Worm (Caenorhabditis elegans) whole organism, late embryonic: ENCODE measurements around the gene acr-15.

Experiments used
- C38D4.7 ChIP-seq: fragments of 200-800 bp; sonication (Bioruptor generic); optimal IDR thresholded peaks from 2 replicates; lab custom pipeline; 2018; ENCODE audit warnings: mild to moderate bottlenecking, missing genetic modification characterization, moderate library complexity, missing compliant biosample characterization
- F13H6.1 ChIP-seq: sonication (generic microtip); optimal IDR thresholded peaks from 2 replicates; lab custom pipeline; 2016; ENCODE audit warnings: missing genetic modification characterization, missing compliant biosample characterization
- K09A11.1 ChIP-seq: sonication (generic microtip); optimal IDR thresholded peaks from 2 replicates; lab custom pipeline; 2017; ENCODE audit warnings: antibody characterized with exemption, mild to moderate bottlenecking, missing genetic modification characterization, missing compliant biosample characterization; ENCODE audit not compliant: insufficient read depth
- Y22D7AL.16 ChIP-seq: sonication (generic microtip); optimal IDR thresholded peaks from 2 replicates; lab custom pipeline; 2016; ENCODE audit warnings: missing genetic modification characterization, missing compliant biosample characterization
- ahr-1 ChIP-seq: sonication (generic microtip); optimal IDR thresholded peaks from 2 replicates; lab custom pipeline; 2016; ENCODE audit warnings: missing genetic modification characterization, missing compliant biosample characterization
- ceh-18 ChIP-seq: sonication (generic microtip); optimal IDR thresholded peaks from 2 replicates; lab custom pipeline; 2016; ENCODE audit warnings: missing genetic modification characterization, missing compliant biosample characterization
- ceh-19 ChIP-seq: fragments of 200-800 bp; sonication (Bioruptor generic); optimal IDR thresholded peaks from 2 replicates; lab custom pipeline; 2018; ENCODE audit warnings: mild to moderate bottlenecking, missing genetic modification characterization, missing compliant biosample characterization
- ceh-2 ChIP-seq: sonication (generic microtip); optimal IDR thresholded peaks from 2 replicates; lab custom pipeline; 2016; ENCODE audit warnings: missing genotype, missing genetic modification characterization, missing compliant biosample characterization
- ceh-22 ChIP-seq: sonication (generic microtip); optimal IDR thresholded peaks from 2 replicates; lab custom pipeline; 2017; ENCODE audit warnings: missing biosample characterization, missing genetic modification characterization
- ceh-24 ChIP-seq: sonication (generic microtip); optimal IDR thresholded peaks from 2 replicates; lab custom pipeline; 2016; ENCODE audit warnings: mild to moderate bottlenecking, missing genetic modification characterization, missing compliant biosample characterization
- ceh-31 ChIP-seq: sonication (generic microtip); optimal IDR thresholded peaks from 2 replicates; lab custom pipeline; 2016; ENCODE audit warnings: missing genetic modification characterization, missing compliant biosample characterization
- ceh-45 ChIP-seq: fragments of 200-800 bp; sonication (Bioruptor generic); IDR thresholded peaks from 2 replicates; pipeline ENCODE4 v1.3.6; 2022; ENCODE audit warnings: missing genetic modification reagents, missing genetic modification characterization, missing compliant biosample characterization
- ceh-48 ChIP-seq: sonication (generic microtip); optimal IDR thresholded peaks from 2 replicates; lab custom pipeline; 2016; ENCODE audit warnings: missing genetic modification characterization, inconsistent platforms, missing compliant biosample characterization
- ceh-6 ChIP-seq: fragments of 200-800 bp; sonication (Bioruptor generic); optimal IDR thresholded peaks from 2 replicates; lab custom pipeline; 2018; ENCODE audit warnings: mild to moderate bottlenecking, missing genetic modification characterization, missing compliant biosample characterization
- ceh-9 ChIP-seq: sonication (generic microtip); optimal IDR thresholded peaks from 2 replicates; lab custom pipeline; 2016; ENCODE audit warnings: mild to moderate bottlenecking, missing genetic modification characterization, inconsistent platforms, missing compliant biosample characterization
- che-1 ChIP-seq: sonication (generic microtip); optimal IDR thresholded peaks from 2 replicates; lab custom pipeline; 2016; ENCODE audit warnings: mild to moderate bottlenecking, missing genetic modification characterization, missing compliant biosample characterization
- elt-4 ChIP-seq: sonication (generic microtip); optimal IDR thresholded peaks from 2 replicates; lab custom pipeline; 2016; ENCODE audit warnings: missing genetic modification characterization, missing compliant biosample characterization
- fkh-6 ChIP-seq: sonication (generic microtip); optimal IDR thresholded peaks from 2 replicates; lab custom pipeline; 2016; ENCODE audit warnings: missing genetic modification characterization, missing compliant biosample characterization
- hlh-30 ChIP-seq: sonication (generic microtip); optimal IDR thresholded peaks from 2 replicates; lab custom pipeline; 2017; ENCODE audit warnings: antibody characterized with exemption, missing genetic modification characterization, missing compliant biosample characterization; ENCODE audit not compliant: insufficient read depth
- lim-6 ChIP-seq: sonication (generic microtip); optimal IDR thresholded peaks from 2 replicates; lab custom pipeline; 2016; ENCODE audit warnings: missing genetic modification characterization, missing compliant biosample characterization
- lin-11 ChIP-seq: fragments of 200-800 bp; sonication (Bioruptor generic); optimal IDR thresholded peaks from 2 replicates; lab custom pipeline; 2018; ENCODE audit warnings: mild to moderate bottlenecking, missing genetic modification characterization, missing compliant biosample characterization
- madf-2 ChIP-seq: sonication (generic microtip); optimal IDR thresholded peaks from 2 replicates; lab custom pipeline; 2017; ENCODE audit warnings: missing genetic modification characterization, missing compliant biosample characterization
- mec-3 ChIP-seq: sonication (generic microtip); optimal IDR thresholded peaks from 2 replicates; lab custom pipeline; 2016; ENCODE audit warnings: borderline replicate concordance, missing genetic modification characterization, missing compliant biosample characterization
- nhr-232 ChIP-seq: sonication (generic microtip); optimal IDR thresholded peaks from 2 replicates; lab custom pipeline; 2016; ENCODE audit warnings: missing genetic modification characterization, missing compliant biosample characterization
- npax-4 ChIP-seq: sonication (generic microtip); optimal IDR thresholded peaks from 2 replicates; lab custom pipeline; 2016; ENCODE audit warnings: missing genetic modification characterization, missing compliant biosample characterization
- odd-2 ChIP-seq: sonication (generic microtip); optimal IDR thresholded peaks from 2 replicates; lab custom pipeline; 2017; ENCODE audit warnings: antibody characterized with exemption, mild to moderate bottlenecking, missing genetic modification characterization, missing compliant biosample characterization
- pag-3 ChIP-seq: sonication (generic microtip); optimal IDR thresholded peaks from 2 replicates; lab custom pipeline; 2016; ENCODE audit warnings: missing compliant biosample characterization, missing genetic modification characterization, borderline replicate concordance
- pat-9 ChIP-seq: fragments of 200-800 bp; sonication (Bioruptor generic); optimal IDR thresholded peaks from 2 replicates; lab custom pipeline; 2018; ENCODE audit warnings: mild to moderate bottlenecking, missing genetic modification characterization, moderate library complexity, missing compliant biosample characterization
- pha-2 ChIP-seq: sonication (generic microtip); optimal IDR thresholded peaks from 2 replicates; lab custom pipeline; 2017; ENCODE audit warnings: mild to moderate bottlenecking, missing genetic modification characterization, missing compliant biosample characterization
- pqm-1 ChIP-seq: sonication (generic microtip); optimal IDR thresholded peaks from 2 replicates; lab custom pipeline; 2016; ENCODE audit warnings: missing genetic modification characterization, missing compliant biosample characterization
- rnt-1 ChIP-seq: sonication (generic microtip); optimal IDR thresholded peaks from 2 replicates; lab custom pipeline; 2016; ENCODE audit warnings: missing genetic modification characterization, missing compliant biosample characterization
- syd-9 ChIP-seq: sonication (generic microtip); optimal IDR thresholded peaks from 2 replicates; lab custom pipeline; 2016; ENCODE audit warnings: mild to moderate bottlenecking, missing genetic modification characterization, moderate library complexity, missing compliant biosample characterization
- tbx-2 ChIP-seq: sonication (generic microtip); optimal IDR thresholded peaks from 2 replicates; lab custom pipeline; 2016; ENCODE audit warnings: missing genetic modification characterization, missing compliant biosample characterization
- unc-55 ChIP-seq: sonication (generic microtip); optimal IDR thresholded peaks from 2 replicates; lab custom pipeline; 2017; ENCODE audit warnings: missing biosample characterization, missing genetic modification reagents, missing genetic modification characterization
- zip-5 ChIP-seq: sonication (generic microtip); optimal IDR thresholded peaks from 2 replicates; lab custom pipeline; 2016; ENCODE audit warnings: missing genetic modification characterization, missing compliant biosample characterization
- ztf-16 ChIP-seq: sonication (generic microtip); optimal IDR thresholded peaks from 2 replicates; lab custom pipeline; 2017; ENCODE audit warnings: missing genetic modification characterization, missing compliant biosample characterization

acr-15 gene

ce11 chrV:8552460-8552859 lies at the start of gene acr-15:
Gene acr-15 (plus strand): TSS chrV:8552695.
- TF ChIP-seq C38D4.7 (GFP tag; lab: Kevin White, UChicago) (no peak), syd-9 (tag; lab: Kevin White, UChicago) (no peak), ceh-2 (tag; lab: Kevin White, UChicago) (no peak), npax-4 (tag; lab: Kevin White, UChicago) (no peak), ceh-24 (tag; lab: Kevin White, UChicago) (no peak), Y22D7AL.16 (tag; lab: Kevin White, UChicago) (no peak), ceh-45 (no peak), lin-11 (tag; lab: Kevin White, UChicago) (no peak), pha-2 (tag; lab: Kevin White, UChicago) (no peak), pat-9 (tag; lab: Kevin White, UChicago) (no peak), K09A11.1 (tag; lab: Kevin White, UChicago) (no peak), ceh-18 (tag; lab: Kevin White, UChicago) (no peak), rnt-1 (tag; lab: Kevin White, UChicago) (no peak), ztf-16 (tag; lab: Kevin White, UChicago) (no peak), odd-2 (tag; lab: Kevin White, UChicago) (no peak), fkh-6 (tag; lab: Kevin White, UChicago) (no peak), ceh-22 (tag; lab: Kevin White, UChicago) (no peak), F13H6.1 (no peak), madf-2 (tag; lab: Kevin White, UChicago) (no peak), unc-55 (no peak)

DNA sequence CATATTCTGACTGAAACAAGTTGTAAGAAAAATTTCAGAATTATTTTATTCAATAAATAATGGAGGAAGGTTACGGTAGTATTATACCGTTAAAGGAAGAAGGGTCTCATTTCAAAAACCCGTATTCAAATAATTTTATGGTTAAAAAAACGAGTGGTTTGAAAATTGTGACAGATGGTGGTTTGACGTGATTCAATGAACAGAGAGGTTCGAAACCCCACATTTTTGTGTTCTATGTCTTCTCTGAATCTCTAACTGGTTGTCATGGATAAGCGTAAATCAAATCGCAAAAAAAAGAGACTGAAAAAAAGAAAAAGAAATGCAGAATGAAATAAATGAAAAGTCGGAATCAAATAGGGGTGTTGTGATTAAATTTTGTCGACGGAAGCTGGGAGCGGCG lies 45.2 kb upstream of the acr-15 start, which contains the start of gene ZK994.6:
Gene ZK994.6, minus strand, starts transcription at position 101 of the 400 bp plus-strand sequence.
- TF ChIP-seq ceh-48 (tag; lab: Kevin White, UChicago) (no peak), ahr-1 (tag; lab: Kevin White, UChicago) (no peak), Y22D7AL.16 (tag; lab: Kevin White, UChicago) (no peak), C38D4.7 (GFP tag; lab: Kevin White, UChicago) (no peak), ztf-16 (tag; lab: Kevin White, UChicago) (no peak)
- TF ChIP-seq, all 69 proteins: peak for 0

- TF ChIP-seq pag-3 (tag; lab: Kevin White, UChicago) (no peak), Y22D7AL.16 (tag; lab: Kevin White, UChicago) (no peak)
Measured at ce11 chrV:8513361-8513760, 39.1 kb upstream of the acr-15 start, which contains the start of gene F45F2.9. Gene F45F2.9 (minus strand): TSS chrV:8513461.

ce11 chrV:8516426-8516825 lies 36.1 kb upstream of the acr-15 start:
- TF ChIP-seq ahr-1 (tag; lab: Kevin White, UChicago) (no peak), pqm-1 (tag; lab: Kevin White, UChicago) (no peak), elt-4 (tag; lab: Kevin White, UChicago) (no peak), ceh-19 (GFP tag; lab: Kevin White, UChicago) (no peak), mec-3 (tag; lab: Kevin White, UChicago) (no peak), ceh-48 (tag; lab: Kevin White, UChicago) (no peak), zip-5 (tag; lab: Kevin White, UChicago) (no peak), nhr-232 (tag; lab: Kevin White, UChicago) (no peak), lim-6 (no peak), tbx-2 (tag; lab: Kevin White, UChicago) (no peak), che-1 (tag; lab: Kevin White, UChicago) (no peak), ceh-9 (tag; lab: Kevin White, UChicago) (no peak), ztf-16 (tag; lab: Kevin White, UChicago) (no peak), ceh-45 (no peak), fkh-6 (tag; lab: Kevin White, UChicago) (no peak), hlh-30 (tag; lab: Kevin White, UChicago) (no peak), ceh-6 (GFP tag; lab: Kevin White, UChicago) (no peak), unc-55 (no peak), ceh-31 (tag; lab: Kevin White, UChicago) (no peak), npax-4 (tag; lab: Kevin White, UChicago) (no peak)
- TF ChIP-seq, all 69 proteins: peak for 0
